ENCODE assay signal across 6 worm cellular contexts in genomic region chrV:11147780-11148144, ce11.
TF ChIP-seq lines count a peak whose summit lies in the region.

No protein-coding gene starts in this region.

TF ChIP-seq in whole organism, L1 larva, 84 proteins besides CTCF, POLR2A, EP300 and RAD21 (continues in another document):
- TF ChIP-seq nhr-19 (GFP tag; conservative IDR thresholded peaks at IDR 0.05; lab: Robert Waterston, UW): no peak; the same call in 1 of the 2 replicates
- no peak for TF ChIP-seq elt-2 (tag; optimal IDR thresholded peaks at IDR 0.05; lab: Kevin White, UChicago)
- TF ChIP-seq hpl-2 (GFP tag; optimal IDR thresholded peaks at IDR 0.05; lab: Kevin White, UChicago): no peak
- TF ChIP-seq snu-23 (GFP tag; optimal IDR thresholded peaks at IDR 0.05; lab: Kevin White, UChicago): no peak
- TF ChIP-seq unc-98 (GFP tag; IDR thresholded peaks at IDR 0.05; lab: Robert Waterston, UW): no peak
- no peak for TF ChIP-seq lin-13 (GFP tag; optimal IDR thresholded peaks at IDR 0.05; lab: Kevin White, UChicago)
- TF ChIP-seq ceh-88 (GFP tag; IDR thresholded peaks at IDR 0.05; lab: Robert Waterston, UW): no peak
- no peak for TF ChIP-seq unc-62 (GFP tag; optimal IDR thresholded peaks at IDR 0.05; lab: Kevin White, UChicago)
- TF ChIP-seq unc-30 (tag; optimal IDR thresholded peaks at IDR 0.05; lab: Kevin White, UChicago): no peak
- TF ChIP-seq sup-37 (GFP tag; optimal IDR thresholded peaks at IDR 0.05; lab: Kevin White, UChicago): no peak
- no peak for TF ChIP-seq dpl-1 (GFP tag; optimal IDR thresholded peaks at IDR 0.05; lab: Kevin White, UChicago)
- TF ChIP-seq elt-3 (tag; optimal IDR thresholded peaks at IDR 0.05; lab: Kevin White, UChicago): peak in 1 of 6 experiments; percentile 76
- TF ChIP-seq nhr-90 (tag; optimal IDR thresholded peaks at IDR 0.05; lab: Kevin White, UChicago; ENCODE audit: poor library complexity): peak; percentile 17
- TF ChIP-seq ztf-4 (tag; optimal IDR thresholded peaks at IDR 0.05; lab: Kevin White, UChicago): peak; percentile 18
- no peak for TF ChIP-seq ama-1 (optimal IDR thresholded peaks at IDR 0.05; lab: Kevin White, UChicago)

TF ChIP-seq in whole organism, L2 larva, 48 proteins besides CTCF, POLR2A, EP300 and RAD21:
- TF ChIP-seq nhr-25 (tag; optimal IDR thresholded peaks at IDR 0.05; lab: Kevin White, UChicago) (peak; percentile 74), lin-13 (GFP tag; optimal IDR thresholded peaks at IDR 0.05; lab: Kevin White, UChicago) (peak; percentile 14), nhr-21 (tag; optimal IDR thresholded peaks at IDR 0.05; lab: Kevin White, UChicago) (peak; percentile 84), ama-1 (optimal IDR thresholded peaks at IDR 0.05; lab: Kevin White, UChicago) (no peak), unc-62 (GFP tag; optimal IDR thresholded peaks at IDR 0.05; lab: Kevin White, UChicago) (no peak), fos-1 (tag; optimal IDR thresholded peaks at IDR 0.05; lab: Kevin White, UChicago) (no peak), sma-3 (GFP tag; optimal IDR thresholded peaks at IDR 0.05; lab: Kevin White, UChicago) (peak; percentile 62), mab-5 (tag; optimal IDR thresholded peaks at IDR 0.05; lab: Kevin White, UChicago) (no peak), nhr-11 (tag; optimal IDR thresholded peaks at IDR 0.05; lab: Kevin White, UChicago) (no peak), zag-1 (tag; optimal IDR thresholded peaks at IDR 0.05; lab: Kevin White, UChicago) (no peak)

TF ChIP-seq in whole organism, L3 larva, 47 proteins besides CTCF, POLR2A, EP300 and RAD21:
- TF ChIP-seq tbx-2 (tag; optimal IDR thresholded peaks at IDR 0.05; lab: Kevin White, UChicago) (peak; percentile 41), nhr-43 (tag; optimal IDR thresholded peaks at IDR 0.05; lab: Kevin White, UChicago; ENCODE audit: poor library complexity, severe bottlenecking) (peak; percentile 76), elt-3 (tag; optimal IDR thresholded peaks at IDR 0.05; lab: Kevin White, UChicago) (peak in 1 of 3 experiments; percentile 6), ama-1 (optimal IDR thresholded peaks at IDR 0.05; lab: Kevin White, UChicago) (peak; percentile 84), daf-12 (tag; optimal IDR thresholded peaks at IDR 0.05; lab: Kevin White, UChicago) (peak; percentile 1), nhr-77 (tag; optimal IDR thresholded peaks at IDR 0.05; lab: Kevin White, UChicago) (no peak), ztf-4 (tag; optimal IDR thresholded peaks at IDR 0.05; lab: Kevin White, UChicago) (peak; percentile 55), nhr-25 (tag; optimal IDR thresholded peaks at IDR 0.05; lab: Kevin White, UChicago) (peak; percentile 57), nhr-23 (tag; optimal IDR thresholded peaks at IDR 0.05; lab: Kevin White, UChicago) (peak; percentile 35), nhr-76 (tag; optimal IDR thresholded peaks at IDR 0.05; lab: Kevin White, UChicago) (no peak)

TF ChIP-seq in whole organism, L4 larva, 104 proteins besides CTCF, POLR2A, EP300 and RAD21 (continues in another document):
- no peak for TF ChIP-seq lin-13 (GFP tag; optimal IDR thresholded peaks at IDR 0.05; lab: Kevin White, UChicago)
- peak; percentile 30 for TF ChIP-seq hlh-30 (tag; optimal IDR thresholded peaks at IDR 0.05; lab: Kevin White, UChicago; ENCODE audit: insufficient read depth)
- peak; percentile 71 for TF ChIP-seq nhr-48 (tag; optimal IDR thresholded peaks at IDR 0.05; lab: Kevin White, UChicago)
- peak; percentile 98 for TF ChIP-seq aha-1 (tag; lab: Kevin White, UChicago)
- no peak for TF ChIP-seq Y75B8A.6 (GFP tag; IDR thresholded peaks at IDR 0.05; lab: Robert Waterston, UW)
- TF ChIP-seq mxl-3 (GFP tag; optimal IDR thresholded peaks at IDR 0.05; lab: Kevin White, UChicago): no peak
- no peak for TF ChIP-seq F44E2.7 (GFP tag; IDR thresholded peaks at IDR 0.05; lab: Robert Waterston, UW)
- peak; percentile 44 for TF ChIP-seq ama-1 (optimal IDR thresholded peaks at IDR 0.05; lab: Kevin White, UChicago)
- TF ChIP-seq mep-1 (tag; optimal IDR thresholded peaks at IDR 0.05; lab: Kevin White, UChicago): peak; percentile 62
- peak; percentile 81; the same call in 1 of the 2 replicates for TF ChIP-seq zfp-3 (GFP tag; conservative IDR thresholded peaks at IDR 0.05; lab: Robert Waterston, UW)
- peak in 1 of 2 experiments; percentile 27 for TF ChIP-seq unc-62 (GFP tag; optimal IDR thresholded peaks at IDR 0.05 in 1 of 2; lab: Kevin White, UChicago)
- TF ChIP-seq unc-62 (tag; optimal IDR thresholded peaks at IDR 0.05; lab: Kevin White, UChicago): no peak
- no peak for TF ChIP-seq ZK546.5 (tag; optimal IDR thresholded peaks at IDR 0.05; lab: Kevin White, UChicago)
- no peak for TF ChIP-seq T20F7.1 (GFP tag; optimal IDR thresholded peaks at IDR 0.05; lab: Kevin White, UChicago)
- peak; percentile 26 for TF ChIP-seq cey-2 (tag; optimal IDR thresholded peaks at IDR 0.05; lab: Kevin White, UChicago; ENCODE audit: borderline replicate concordance, insufficient read depth)
- TF ChIP-seq nhr-102 (tag; optimal IDR thresholded peaks at IDR 0.05; lab: Kevin White, UChicago): peak; percentile 35
- TF ChIP-seq unc-39 (tag; optimal IDR thresholded peaks at IDR 0.05; lab: Kevin White, UChicago): no peak
- no peak for TF ChIP-seq zag-1 (tag; optimal IDR thresholded peaks at IDR 0.05; lab: Kevin White, UChicago)
- no peak for TF ChIP-seq arid-1 (GFP tag; conservative IDR thresholded peaks at IDR 0.05; lab: Robert Waterston, UW)
- TF ChIP-seq attf-4 (tag; optimal IDR thresholded peaks at IDR 0.05; lab: Kevin White, UChicago): no peak

TF ChIP-seq in whole organism, mixed stage, embryonic, 35 proteins besides CTCF, POLR2A, EP300 and RAD21:
- TF ChIP-seq nhr-237 (tag; optimal IDR thresholded peaks at IDR 0.05; lab: Kevin White, UChicago) (peak; percentile 16), unc-62 (GFP tag; optimal IDR thresholded peaks at IDR 0.05; lab: Kevin White, UChicago) (no peak)

TF ChIP-seq in whole organism, young adult, 124 proteins besides CTCF, POLR2A, EP300 and RAD21:
- TF ChIP-seq lin-40 (tag; optimal IDR thresholded peaks at IDR 0.05; lab: Kevin White, UChicago) (no peak), ama-1 (optimal IDR thresholded peaks at IDR 0.05; lab: Kevin White, UChicago) (peak; percentile 67), ama-1 (GFP tag; optimal IDR thresholded peaks at IDR 0.05; lab: Kevin White, UChicago) (no peak), ceh-40 (GFP tag; IDR thresholded peaks at IDR 0.05; lab: Robert Waterston, UW) (no peak), ztf-26 (tag; optimal IDR thresholded peaks at IDR 0.05; lab: Kevin White, UChicago) (peak; percentile 53), snpc-4 (GFP tag; optimal IDR thresholded peaks at IDR 0.05; lab: Kevin White, UChicago) (no peak), snpc-4 (tag; optimal IDR thresholded peaks at IDR 0.05; lab: Kevin White, UChicago) (no peak), nfyb-1 (GFP tag; IDR thresholded peaks at IDR 0.05; lab: Robert Waterston, UW) (0 out of 2 replicates have a peak, but pooled peaks have one; percentile 30)
